Worm (Caenorhabditis elegans): Measurements from ENCODE around the gene F09C12.8.
A peak's percentile ranks its signal among the peaks of the same experiment; 100 is the strongest.

Gene F09C12.8

ce11 chrII:5099649-5100048, 12.5 kb upstream of the F09C12.8 start, which contains the start of gene C04G6.6:
TSS of gene C04G6.6 (minus strand) at chrII:5099749.
- no peak for TF ChIP-seq nhr-129 (tag; optimal IDR thresholded peaks at IDR 0.05)
- TF ChIP-seq nhr-10 (tag; optimal IDR thresholded peaks at IDR 0.05) = no peak
- TF ChIP-seq egl-27 (tag; optimal IDR thresholded peaks at IDR 0.05) = no peak
- TF ChIP-seq dmd-4 (tag; optimal IDR thresholded peaks at IDR 0.05) = no peak
- TF ChIP-seq lin-13 (GFP tag; optimal IDR thresholded peaks at IDR 0.05) = no peak
- TF ChIP-seq F13H6.1 (tag; optimal IDR thresholded peaks at IDR 0.05) = no peak
- TF ChIP-seq ztf-1 (GFP tag; conservative IDR thresholded peaks at IDR 0.05) = no peak
- no peak for TF ChIP-seq nhr-6 (tag; optimal IDR thresholded peaks at IDR 0.05)

ce11 chrII:5101701-5102100, 10.5 kb upstream of the F09C12.8 start, which contains the start of the genes idpb-3 and idpb-1:
TSS of gene idpb-3 (minus strand) at chrII:5101801.
TSS of gene idpb-1 (plus strand) at chrII:5101984.
- TF ChIP-seq ZK546.5 (tag; optimal IDR thresholded peaks at IDR 0.05) (no peak), sma-9 (GFP tag; optimal IDR thresholded peaks at IDR 0.05) (no peak), sma-9 (tag; optimal IDR thresholded peaks at IDR 0.05) (no peak), dmd-4 (tag; optimal IDR thresholded peaks at IDR 0.05) (no peak)

ce11 chrII:5103189-5103588, 9.0 kb upstream of the F09C12.8 start:
- no peak for TF ChIP-seq zag-1 (tag; optimal IDR thresholded peaks at IDR 0.05)
- peak; percentile 34 for TF ChIP-seq fos-1 (tag; optimal IDR thresholded peaks at IDR 0.05)
- no peak for TF ChIP-seq elt-3 (tag; optimal IDR thresholded peaks at IDR 0.05)
- TF ChIP-seq blmp-1 (tag; optimal IDR thresholded peaks at IDR 0.05; ENCODE audit: insufficient read depth) = peak; percentile 46

ce11 chrII:5103784-5104457, 8.3 kb upstream of the F09C12.8 start, which contains the start of the genes C04G6.11 and mpk-2:
TSS of gene C04G6.11 (minus strand) at chrII:5103834.
TSS of gene mpk-2 (plus strand) at chrII:5104118.
- TF ChIP-seq sma-3 (GFP tag; optimal IDR thresholded peaks at IDR 0.05) (no peak), alr-1 (tag; optimal IDR thresholded peaks at IDR 0.05) (no peak), lin-11 (tag; optimal IDR thresholded peaks at IDR 0.05) (no peak), sem-4 (tag; optimal IDR thresholded peaks at IDR 0.05) (no peak), ceh-16 (tag; optimal IDR thresholded peaks at IDR 0.05) (no peak), dmd-4 (tag; optimal IDR thresholded peaks at IDR 0.05) (no peak), fos-1 (tag; optimal IDR thresholded peaks at IDR 0.05) (peak; percentile 73), unc-39 (tag; optimal IDR thresholded peaks at IDR 0.05) (no peak), nhr-10 (tag; optimal IDR thresholded peaks at IDR 0.05) (no peak), ceh-82 (tag; optimal IDR thresholded peaks at IDR 0.05) (no peak), blmp-1 (tag; optimal IDR thresholded peaks at IDR 0.05; ENCODE audit: insufficient read depth) (no peak), F13H6.1 (tag; optimal IDR thresholded peaks at IDR 0.05) (peak; percentile 33), nhr-77 (tag; optimal IDR thresholded peaks at IDR 0.05) (no peak), unc-55 (GFP tag; optimal IDR thresholded peaks at IDR 0.05) (no peak), lsy-2 (tag; optimal IDR thresholded peaks at IDR 0.05) (no peak), lin-39 (tag; optimal IDR thresholded peaks at IDR 0.05) (no peak), ztf-11 (tag; optimal IDR thresholded peaks at IDR 0.05) (no peak), R02D3.7 (tag; optimal IDR thresholded peaks at IDR 0.05) (no peak), egl-27 (tag; optimal IDR thresholded peaks at IDR 0.05) (no peak), nhr-11 (tag; optimal IDR thresholded peaks at IDR 0.05) (no peak), nhr-6 (tag; optimal IDR thresholded peaks at IDR 0.05) (no peak), gmeb-1 (tag; optimal IDR thresholded peaks at IDR 0.05) (peak; percentile 25), peb-1 (tag; optimal IDR thresholded peaks at IDR 0.05) (no peak), snpc-4 (tag; optimal IDR thresholded peaks at IDR 0.05) (no peak), elt-3 (tag; optimal IDR thresholded peaks at IDR 0.05) (no peak), sma-9 (GFP tag; optimal IDR thresholded peaks at IDR 0.05) (peak; percentile 59), sma-9 (tag; optimal IDR thresholded peaks at IDR 0.05) (no peak), Y55F3AM.14 (GFP tag; optimal IDR thresholded peaks at IDR 0.05) (no peak), lin-13 (GFP tag; optimal IDR thresholded peaks at IDR 0.05) (no peak), crh-2 (tag; optimal IDR thresholded peaks at IDR 0.05) (peak; percentile 24), nhr-23 (tag; optimal IDR thresholded peaks at IDR 0.05) (no peak), C34F6.9 (tag; optimal IDR thresholded peaks at IDR 0.05) (no peak)
